Fruit fly (Drosophila melanogaster) whole organism, prepupa: ENCODE data around the gene CG18788.

Experiments
- Blimp-1 ChIP-seq: fragments of 200-800 bp; sonication (Bioruptor generic); optimal IDR thresholded peaks from 3 replicates; lab custom pipeline; 2017; ENCODE audit warnings: missing biosample characterization, missing genetic modification characterization, mild to moderate bottlenecking, moderate library complexity, missing genetic modification reagents
- CG10631 ChIP-seq: fragments of 200-800 bp; sonication (Bioruptor generic); optimal IDR thresholded peaks from 2 replicates; lab custom pipeline; 2016; ENCODE audit warnings: missing biosample characterization, missing genetic modification characterization
- CG10669 ChIP-seq: fragments of 200-800 bp; sonication (Bioruptor generic); optimal IDR thresholded peaks from 3 replicates; lab custom pipeline; 2018; ENCODE audit warnings: missing biosample characterization, mild to moderate bottlenecking, missing genetic modification characterization, moderate library complexity
- CG11762 ChIP-seq: fragments of 200-800 bp; sonication (Bioruptor generic); optimal IDR thresholded peaks from 3 replicates; lab custom pipeline; 2016; ENCODE audit warnings: missing biosample characterization, missing genetic modification characterization; ENCODE audit not compliant: insufficient read depth
- CG1621 ChIP-seq: fragments of 200-800 bp; sonication (Bioruptor generic); optimal IDR thresholded peaks from 3 replicates; lab custom pipeline; 2018; ENCODE audit warnings: missing biosample characterization, mild to moderate bottlenecking, missing genetic modification characterization
- CG3032 ChIP-seq: fragments of 200-800 bp; optimal IDR thresholded peaks from 2 replicates; lab custom pipeline; 2019; ENCODE audit warnings: missing biosample characterization, mild to moderate bottlenecking, missing genetic modification characterization, moderate library complexity
- CG31627 ChIP-seq: fragments of 200-800 bp; sonication (Bioruptor generic); optimal IDR thresholded peaks from 3 replicates; lab custom pipeline; 2016; ENCODE audit warnings: missing biosample characterization, missing genetic modification characterization
- CG32006 ChIP-seq: fragments of 200-800 bp; sonication (Bioruptor generic); optimal IDR thresholded peaks from 3 replicates; lab custom pipeline; 2017; ENCODE audit warnings: missing biosample characterization, mild to moderate bottlenecking, missing genetic modification characterization
- CG3919 ChIP-seq: fragments of 200-800 bp; sonication (Bioruptor generic); optimal IDR thresholded peaks from 3 replicates; lab custom pipeline; 2016; ENCODE audit warnings: missing biosample characterization, missing genetic modification characterization
- CG4318 ChIP-seq: fragments of 200-800 bp; sonication (Bioruptor generic); optimal IDR thresholded peaks from 3 replicates; lab custom pipeline; 2017; ENCODE audit warnings: missing biosample characterization, mild to moderate bottlenecking, missing genetic modification characterization
- CG6163 ChIP-seq: fragments of 200-800 bp; sonication (Bioruptor generic); IDR thresholded peaks from 3 replicates; pipeline ENCODE4 v1.3.6; 2022; ENCODE audit warnings: missing biosample characterization, missing genetic modification characterization
- CG6276 ChIP-seq: fragments of 200-800 bp; sonication (Bioruptor generic); optimal IDR thresholded peaks from 2 replicates; lab custom pipeline; 2017; ENCODE audit warnings: missing biosample characterization, mild to moderate bottlenecking, missing genetic modification characterization
- CG6792 ChIP-seq: fragments of 200-800 bp; sonication (Bioruptor generic); optimal IDR thresholded peaks from 3 replicates; lab custom pipeline; 2016; ENCODE audit warnings: missing biosample characterization, missing genetic modification characterization
- CG6808 ChIP-seq: fragments of 200-800 bp; sonication (Bioruptor generic); optimal IDR thresholded peaks from 3 replicates; lab custom pipeline; 2017; ENCODE audit warnings: missing biosample characterization, missing genetic modification characterization, mild to moderate bottlenecking, moderate library complexity, missing genetic modification reagents
- CG6854 ChIP-seq: fragments of 200-800 bp; sonication (Bioruptor generic); optimal IDR thresholded peaks from 2 replicates; lab custom pipeline; 2017; ENCODE audit warnings: missing biosample characterization, mild to moderate bottlenecking, missing genetic modification characterization
- CG7368 ChIP-seq: fragments of 200-800 bp; sonication (Bioruptor generic); optimal IDR thresholded peaks from 3 replicates; lab custom pipeline; 2016; ENCODE audit warnings: missing biosample characterization, missing genetic modification characterization
- CG8319 ChIP-seq: fragments of 200-800 bp; sonication (Bioruptor generic); optimal IDR thresholded peaks from 3 replicates; lab custom pipeline; 2016; ENCODE audit warnings: missing biosample characterization, missing genetic modification characterization
- CG8632 ChIP-seq: fragments of 200-800 bp; sonication (Bioruptor generic); optimal IDR thresholded peaks from 3 replicates; lab custom pipeline; 2016; ENCODE audit warnings: missing biosample characterization, missing genetic modification characterization
- Eip75B ChIP-seq: fragments of 200-800 bp; sonication (Bioruptor generic); optimal IDR thresholded peaks from 3 replicates; lab custom pipeline; 2016; ENCODE audit warnings: missing biosample characterization, missing genetic modification characterization
- Eip78C ChIP-seq: fragments of 200-800 bp; sonication (Bioruptor generic); peaks from one replicate; lab custom pipeline; 2016; ENCODE audit warnings: missing biosample characterization, missing genetic modification characterization
- Ets21C ChIP-seq: fragments of 200-800 bp; sonication (Bioruptor generic); optimal IDR thresholded peaks from 3 replicates; lab custom pipeline; 2016; ENCODE audit warnings: missing biosample characterization, missing genetic modification characterization
- Gug ChIP-seq: fragments of 200-800 bp; sonication (Bioruptor generic); IDR thresholded peaks from 2 replicates; pipeline ENCODE4 v1.3.6; 2022; ENCODE audit warnings: missing biosample characterization, missing genetic modification characterization
- Hr39 ChIP-seq: fragments of 200-800 bp; sonication (Bioruptor generic); optimal IDR thresholded peaks from 2 replicates; lab custom pipeline; 2016; ENCODE audit warnings: missing biosample characterization, missing genetic modification characterization
- Lpt ChIP-seq: fragments of 200-800 bp; sonication (Bioruptor generic); optimal IDR thresholded peaks from 3 replicates; lab custom pipeline; 2016; ENCODE audit warnings: missing biosample characterization, missing genetic modification characterization
- Met ChIP-seq: fragments of 200-800 bp; sonication (Bioruptor generic); optimal IDR thresholded peaks from 3 replicates; lab custom pipeline; 2016; ENCODE audit warnings: missing biosample characterization, missing genetic modification characterization
- OdsH ChIP-seq: fragments of 200-800 bp; sonication (Bioruptor generic); optimal IDR thresholded peaks from 3 replicates; lab custom pipeline; 2016; ENCODE audit warnings: missing biosample characterization, missing genetic modification characterization
- Sox14 ChIP-seq: fragments of 200-800 bp; sonication (Bioruptor generic); optimal IDR thresholded peaks from 3 replicates; lab custom pipeline; 2016; ENCODE audit warnings: missing biosample characterization, missing genetic modification characterization
- Sox15 ChIP-seq: fragments of 200-800 bp; sonication (Bioruptor generic); optimal IDR thresholded peaks from 3 replicates; lab custom pipeline; 2016; ENCODE audit warnings: missing biosample characterization, missing genetic modification characterization
- acj6 ChIP-seq: fragments of 200-800 bp; sonication (Bioruptor generic); optimal IDR thresholded peaks from 3 replicates; lab custom pipeline; 2016; ENCODE audit warnings: missing biosample characterization, missing genetic modification characterization
- cyc ChIP-seq: fragments of 200-800 bp; sonication (Bioruptor generic); optimal IDR thresholded peaks from 3 replicates; lab custom pipeline; 2016; ENCODE audit warnings: missing biosample characterization, missing genetic modification characterization
- dac ChIP-seq: fragments of 200-800 bp; sonication (Bioruptor generic); optimal IDR thresholded peaks from 2 replicates; lab custom pipeline; 2017; ENCODE audit warnings: missing biosample characterization, mild to moderate bottlenecking, missing genetic modification characterization
- dsx ChIP-seq: fragments of 200-800 bp; optimal IDR thresholded peaks from 3 replicates; lab custom pipeline; 2019; ENCODE audit warnings: missing biosample characterization, mild to moderate bottlenecking, missing genetic modification characterization, moderate library complexity; ENCODE audit not compliant: poor library complexity, severe bottlenecking
- esn ChIP-seq: fragments of 200-800 bp; sonication (Bioruptor generic); optimal IDR thresholded peaks from 2 replicates; lab custom pipeline; 2016; ENCODE audit warnings: missing biosample characterization, mild to moderate bottlenecking, missing genetic modification characterization, moderate library complexity
- fd85E ChIP-seq: fragments of 200-800 bp; sonication (Bioruptor generic); optimal IDR thresholded peaks from 3 replicates; lab custom pipeline; 2016; ENCODE audit warnings: missing biosample characterization, missing genetic modification characterization
- fkh ChIP-seq: fragments of 200-800 bp; sonication (Bioruptor generic); optimal IDR thresholded peaks from 3 replicates; lab custom pipeline; 2017; ENCODE audit warnings: missing biosample characterization, mild to moderate bottlenecking, missing genetic modification characterization, moderate library complexity
- lz ChIP-seq: fragments of 200-800 bp; sonication (Bioruptor generic); optimal IDR thresholded peaks from 3 replicates; lab custom pipeline; 2016; ENCODE audit warnings: missing biosample characterization, missing genetic modification characterization
- net ChIP-seq: fragments of 200-800 bp; sonication (Bioruptor generic); optimal IDR thresholded peaks from 3 replicates; lab custom pipeline; 2016; ENCODE audit warnings: missing biosample characterization, missing genetic modification characterization
- salr ChIP-seq, 2 experiments: fragments of 200-800 bp; sonication (Bioruptor generic); optimal IDR thresholded peaks; 3 replicates each; lab custom pipeline; 2016 to 2018; ENCODE audit warnings: missing biosample characterization in 2 of 2, missing genetic modification characterization in 2 of 2, mild to moderate bottlenecking in 1 of 2
- spab ChIP-seq: fragments of 200-800 bp; sonication (Bioruptor generic); optimal IDR thresholded peaks from 2 replicates; lab custom pipeline; 2017; ENCODE audit warnings: missing biosample characterization, mild to moderate bottlenecking, missing genetic modification characterization, missing genetic modification reagents
- svp ChIP-seq: fragments of 200-800 bp; sonication (Bioruptor generic); peaks from one replicate; lab custom pipeline; 2016; ENCODE audit warnings: missing biosample characterization, missing genetic modification characterization
- vri ChIP-seq: fragments of 200-800 bp; sonication (Bioruptor generic); optimal IDR thresholded peaks from 3 replicates; lab custom pipeline; 2016; ENCODE audit warnings: missing biosample characterization, mild to moderate bottlenecking, missing genetic modification characterization

CG18788 gene

dm6 chr2L:12044613-12045350 is 10.8 kb downstream of the CG18788 start, which contains the start of gene CG6785 (continued):
- TF ChIP-seq CG6808 (GFP tag; lab: Kevin White, UChicago) (peak; percentile 73), Gug (GFP tag; lab: Robert Waterston, UW) (peak; percentile 62), CG8632 (GFP tag; lab: Kevin White, UChicago) (peak; percentile 89), net (GFP tag; lab: Kevin White, UChicago) (peak; percentile 86), CG3032 (tag; lab: Kevin White, UChicago) (peak; percentile 52), CG6163 (GFP tag; lab: Robert Waterston, UW) (peak; percentile 77), svp (peak; percentile 92), dsx (peak; percentile 47), vri (GFP tag; lab: Kevin White, UChicago) (peak; percentile 86), Eip78C (peak; percentile 96), Ets21C (GFP tag; lab: Kevin White, UChicago) (peak; percentile 51), fd85E (GFP tag; lab: Kevin White, UChicago) (peak; percentile 26), lz (GFP tag; lab: Kevin White, UChicago) (peak; percentile 74), CG7368 (peak; percentile 83), CG10631 (GFP tag; lab: Kevin White, UChicago) (peak; percentile 69)

dm6 chr2L:12045578-12045940 is 11.6 kb downstream of the CG18788 start:
- no peak for TF ChIP-seq lz (GFP tag; lab: Kevin White, UChicago)
- no peak for TF ChIP-seq esn (GFP tag; lab: Kevin White, UChicago)
- TF ChIP-seq fkh = no peak
- no peak for TF ChIP-seq OdsH (GFP tag; lab: Kevin White, UChicago)
- TF ChIP-seq CG8319 (GFP tag; lab: Kevin White, UChicago) = no peak
- no peak for TF ChIP-seq CG6163 (GFP tag; lab: Robert Waterston, UW)
- no peak for TF ChIP-seq Lpt (GFP tag; lab: Kevin White, UChicago)
- no peak for TF ChIP-seq salr (GFP tag; optimal IDR thresholded peaks at IDR 0.05; lab: Kevin White, UChicago)
- TF ChIP-seq Ets21C (GFP tag; lab: Kevin White, UChicago) = no peak
- no peak for TF ChIP-seq net (GFP tag; lab: Kevin White, UChicago)

- TF ChIP-seq OdsH (GFP tag; lab: Kevin White, UChicago) = peak; percentile 87
- TF ChIP-seq Lpt (GFP tag; lab: Kevin White, UChicago) = peak; percentile 43
- peak; percentile 81 for TF ChIP-seq CG6276 (GFP tag; lab: Kevin White, UChicago)
- TF ChIP-seq Blimp-1 (GFP tag; lab: Kevin White, UChicago) = peak; percentile 75
- TF ChIP-seq CG32006 (GFP tag; lab: Kevin White, UChicago) = peak; percentile 83
- TF ChIP-seq CG31627 = peak; percentile 82
- TF ChIP-seq Eip75B = peak; percentile 85
- peak; percentile 87 for TF ChIP-seq CG3919 (GFP tag; lab: Kevin White, UChicago)
- peak; percentile 88 for TF ChIP-seq CG3032 (tag; lab: Kevin White, UChicago)
- TF ChIP-seq Ets21C (GFP tag; lab: Kevin White, UChicago) = peak; percentile 79
- peak; percentile 74 for TF ChIP-seq Sox14 (GFP tag; lab: Kevin White, UChicago)
- TF ChIP-seq Sox15 (GFP tag; lab: Kevin White, UChicago) = peak; percentile 61
- peak; percentile 38 for TF ChIP-seq CG4318 (GFP tag; lab: Kevin White, UChicago)
- TF ChIP-seq CG10631 (GFP tag; lab: Kevin White, UChicago) = peak; percentile 74
- peak; percentile 31 for TF ChIP-seq CG6854
- peak; percentile 91 for TF ChIP-seq Met (GFP tag; lab: Kevin White, UChicago)
- peak; percentile 80 for TF ChIP-seq cyc (GFP tag; lab: Kevin White, UChicago)
- TF ChIP-seq acj6 (GFP tag; lab: Kevin White, UChicago) = peak; percentile 89
- peak; percentile 93 for TF ChIP-seq CG6792 (GFP tag; lab: Kevin White, UChicago)
- TF ChIP-seq net (GFP tag; lab: Kevin White, UChicago) = peak; percentile 72
- TF ChIP-seq spab (GFP tag; lab: Kevin White, UChicago) = peak; percentile 78
- peak; percentile 64 for TF ChIP-seq CG1621 (tag; lab: Kevin White, UChicago)
- TF ChIP-seq CG7368 = peak; percentile 66
- peak; percentile 25 for TF ChIP-seq dac (GFP tag; lab: Kevin White, UChicago)
- peak; percentile 79 for TF ChIP-seq CG11762 (GFP tag; lab: Kevin White, UChicago)
- TF ChIP-seq fd85E (GFP tag; lab: Kevin White, UChicago) = peak; percentile 63
- peak; percentile 71 for TF ChIP-seq Hr39 (GFP tag; lab: Kevin White, UChicago)
- peak; percentile 94 for TF ChIP-seq svp
- peak; percentile 91 for TF ChIP-seq CG6163 (GFP tag; lab: Robert Waterston, UW)
- TF ChIP-seq CG10669 (GFP tag; lab: Kevin White, UChicago) = peak; percentile 80
- peak; percentile 97 for TF ChIP-seq Eip78C
- peak; percentile 28 to 76 for TF ChIP-seq salr (GFP tag; optimal IDR thresholded peaks at IDR 0.05; lab: Kevin White, UChicago)
Observed at dm6 chr2L:12045941-12046855, 12.2 kb downstream of the CG18788 start, which contains the start of gene CG6770. TSS of gene CG6770 (minus strand) at chr2L:12046118.
